Fruit fly (Drosophila melanogaster): ENCODE results near the gene net.

The net gene

dm6 chr2L:56865-57264 lies 30.3 kb downstream of the net start:
- no peak for TF ChIP-seq pan (optimal IDR thresholded peaks at IDR 0.05)
- no peak for TF ChIP-seq usp (GFP tag; optimal IDR thresholded peaks at IDR 0.05)
- no peak for TF ChIP-seq CG8478 (optimal IDR thresholded peaks at IDR 0.05)
- no peak for TF ChIP-seq EcR (GFP tag; optimal IDR thresholded peaks at IDR 0.05)
- TF ChIP-seq psq (optimal IDR thresholded peaks at IDR 0.05): no peak
- no peak for TF ChIP-seq Dll (optimal IDR thresholded peaks at IDR 0.05)

dm6 chr2L:53108-53507 lies 34.1 kb downstream of the net start:
- TF ChIP-seq Dll (optimal IDR thresholded peaks at IDR 0.05) (no peak), usp (GFP tag; optimal IDR thresholded peaks at IDR 0.05) (no peak), EcR (GFP tag; optimal IDR thresholded peaks at IDR 0.05) (no peak), psq (optimal IDR thresholded peaks at IDR 0.05) (no peak), CG8478 (optimal IDR thresholded peaks at IDR 0.05) (no peak), pan (optimal IDR thresholded peaks at IDR 0.05) (no peak)

- TF ChIP-seq usp (GFP tag; optimal IDR thresholded peaks at IDR 0.05): no peak
- no peak for TF ChIP-seq Dll (optimal IDR thresholded peaks at IDR 0.05)
- TF ChIP-seq pan (optimal IDR thresholded peaks at IDR 0.05): no peak
- no peak for TF ChIP-seq EcR (GFP tag; optimal IDR thresholded peaks at IDR 0.05)
- no peak for TF ChIP-seq psq (optimal IDR thresholded peaks at IDR 0.05)
- TF ChIP-seq CG8478 (optimal IDR thresholded peaks at IDR 0.05): no peak
Observed at dm6 chr2L:35452-35851, 51.7 kb downstream of the net start.

dm6 chr2L:34054-34453 lies 53.1 kb downstream of the net start:
- TF ChIP-seq psq (optimal IDR thresholded peaks at IDR 0.05): no peak
- TF ChIP-seq usp (GFP tag; optimal IDR thresholded peaks at IDR 0.05): no peak
- no peak for TF ChIP-seq pan (optimal IDR thresholded peaks at IDR 0.05)
- no peak for TF ChIP-seq Dll (optimal IDR thresholded peaks at IDR 0.05)
- TF ChIP-seq CG8478 (optimal IDR thresholded peaks at IDR 0.05): no peak
- TF ChIP-seq EcR (GFP tag; optimal IDR thresholded peaks at IDR 0.05): no peak
